Worm (Caenorhabditis elegans): ENCODE data around the gene C01G12.9.

ce11 chrII:14567811-14568210 lies 11.0 kb upstream of the C01G12.9 start:
- no peak for TF ChIP-seq ztf-11 (tag; optimal IDR thresholded peaks at IDR 0.05)
- no peak for TF ChIP-seq lin-32 (GFP tag; optimal IDR thresholded peaks at IDR 0.05)
- no peak for TF ChIP-seq M03D4.4 (tag; optimal IDR thresholded peaks at IDR 0.05)
- TF ChIP-seq nhr-12 (tag; optimal IDR thresholded peaks at IDR 0.05): no peak
- no peak for TF ChIP-seq elt-1 (tag; optimal IDR thresholded peaks at IDR 0.05; ENCODE audit: borderline replicate concordance, insufficient read depth)
- no peak for TF ChIP-seq snpc-4 (tag; optimal IDR thresholded peaks at IDR 0.05)
- no peak for TF ChIP-seq nhr-28 (tag; optimal IDR thresholded peaks at IDR 0.05)
